Worm (Caenorhabditis elegans) whole organism, L1 larva: ENCODE data around the gene T28D6.3.

ENCODE experiments used
- C04F5.9 ChIP-seq: sonication (generic microtip); optimal IDR thresholded peaks from 2 replicates; lab custom pipeline; 2016; ENCODE audit warnings: missing genetic modification characterization, missing compliant biosample characterization
- nhr-76 ChIP-seq: sonication (generic microtip); optimal IDR thresholded peaks from 2 replicates; lab custom pipeline; 2017; ENCODE audit warnings: missing biosample characterization, missing genetic modification characterization
- tbx-2 ChIP-seq: sonication (generic microtip); optimal IDR thresholded peaks from 2 replicates; lab custom pipeline; 2016; ENCODE audit warnings: missing genetic modification characterization, missing compliant biosample characterization
- unc-86 ChIP-seq: sonication (generic microtip); optimal IDR thresholded peaks from 2 replicates; lab custom pipeline; 2016; ENCODE audit warnings: missing genetic modification characterization, missing compliant biosample characterization
- zag-1 ChIP-seq: fragments of 150-350 bp; optimal IDR thresholded peaks from 2 replicates; lab custom pipeline; 2014; ENCODE audit warnings: missing biosample characterization, missing genetic modification characterization

DNA sequence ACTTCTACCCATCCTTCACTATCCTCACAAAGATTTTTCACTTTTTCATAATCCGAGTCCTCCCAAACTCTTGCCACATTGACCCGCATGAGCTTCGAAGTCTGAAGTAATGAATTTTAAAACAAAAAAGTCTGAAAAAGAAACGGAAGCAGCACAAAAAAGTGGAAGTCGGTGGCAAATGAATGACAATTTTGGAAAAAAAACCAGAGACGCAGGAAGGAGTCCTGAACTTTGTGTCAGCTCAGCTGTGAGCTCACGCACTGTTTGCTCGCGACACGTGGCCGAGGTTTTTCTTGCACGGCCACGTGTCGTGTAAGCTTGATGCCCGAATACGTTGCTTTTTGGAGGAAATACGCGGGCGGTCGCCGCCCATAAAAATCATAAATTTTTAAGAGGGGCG, 20.2 kb upstream of the T28D6.3 start, which contains the start of gene T28D6.7:
- TF ChIP-seq nhr-76 (tag; lab: Kevin White, UChicago) = no peak
- TF ChIP-seq zag-1 (tag; lab: Kevin White, UChicago) = no peak
- no peak for TF ChIP-seq C04F5.9 (tag; lab: Kevin White, UChicago)
- TF ChIP-seq unc-86 (tag; lab: Kevin White, UChicago) = no peak
- TF ChIP-seq tbx-2 = no peak
